Worm (Caenorhabditis elegans): ENCODE measurements around the gene cls-2.

DNA sequence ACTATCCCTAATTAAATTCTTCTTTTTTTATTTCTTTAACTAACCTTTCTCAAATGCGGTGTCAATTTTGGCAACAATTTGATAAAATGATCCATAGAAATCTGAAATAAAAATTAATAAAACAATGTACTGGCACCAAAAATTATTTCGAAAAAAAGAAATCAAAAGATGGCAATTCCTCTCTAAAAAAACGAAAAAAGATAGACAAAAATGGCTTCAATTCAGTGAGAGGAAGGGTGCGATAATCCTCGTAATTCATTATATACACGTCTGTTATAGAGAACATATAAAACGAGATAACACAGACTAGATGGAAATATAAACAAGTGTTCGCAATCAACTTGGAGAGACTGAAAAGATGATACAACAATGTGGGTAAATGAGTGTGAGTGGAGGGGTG lies 9.0 kb upstream of the cls-2 start, which contains the start of gene R107.2:
- TF ChIP-seq ceh-34 (tag; optimal IDR thresholded peaks at IDR 0.05) (no peak), ztf-16 (tag; optimal IDR thresholded peaks at IDR 0.05) (no peak), ama-1 (optimal IDR thresholded peaks at IDR 0.05) (no peak), pha-4 (tag; optimal IDR thresholded peaks at IDR 0.05) (no peak), lin-11 (tag; optimal IDR thresholded peaks at IDR 0.05) (no peak), fkh-10 (GFP tag; optimal IDR thresholded peaks at IDR 0.05) (no peak)

Data from whole organism, late embryonic.